Worm (Caenorhabditis elegans) whole organism, young adult: ENCODE measurements around the gene tyr-1.

Source experiments
- B0019.2 ChIP-seq: fragments of 200-800 bp; sonication (Bioruptor generic); conservative IDR thresholded peaks from 2 replicates; pipeline ENCODE4 v1.3.6; 2022; ENCODE audit warnings: missing genetic modification reagents, missing genetic modification characterization, missing compliant biosample characterization
- B0035.1 ChIP-seq: sonication (generic microtip); optimal IDR thresholded peaks from 2 replicates; lab custom pipeline; 2016; ENCODE audit warnings: missing genetic modification characterization, mild to moderate bottlenecking, missing compliant biosample characterization, missing genotype, missing genetic modification reagents
- C06A6.2 ChIP-seq: fragments of 200-800 bp; sonication (Bioruptor generic); conservative IDR thresholded peaks from 2 replicates; pipeline ENCODE4 v1.3.6; 2022; ENCODE audit warnings: missing genetic modification characterization, missing compliant biosample characterization
- F37B4.10 ChIP-seq: fragments of 200-800 bp; sonication (Bioruptor generic); IDR thresholded peaks from 2 replicates; pipeline ENCODE4 v1.3.6; 2022; ENCODE audit warnings: missing genetic modification characterization, missing compliant biosample characterization
- F52B5.7 ChIP-seq: sonication (generic microtip); optimal IDR thresholded peaks from 2 replicates; lab custom pipeline; 2016; ENCODE audit warnings: mild to moderate bottlenecking, missing genetic modification characterization, missing compliant biosample characterization
- F57A8.1 ChIP-seq: fragments of 200-800 bp; sonication (Bioruptor generic); optimal IDR thresholded peaks from 2 replicates; lab custom pipeline; 2018; ENCODE audit warnings: mild to moderate bottlenecking, missing genetic modification characterization, moderate library complexity, missing compliant biosample characterization
- K11D2.4 ChIP-seq: fragments of 200-800 bp; sonication (Bioruptor generic); IDR thresholded peaks from 2 replicates; pipeline ENCODE4 v1.3.6; 2022; ENCODE audit warnings: missing genetic modification reagents, missing genetic modification characterization, missing compliant biosample characterization
- K12H6.12 ChIP-seq: fragments of 200-800 bp; sonication (Bioruptor generic); optimal IDR thresholded peaks from 2 replicates; lab custom pipeline; 2018; ENCODE audit warnings: mild to moderate bottlenecking, missing genetic modification characterization, missing compliant biosample characterization
- Y67H2A.10 ChIP-seq: fragments of 200-800 bp; sonication (Bioruptor generic); conservative IDR thresholded peaks from 2 replicates; pipeline ENCODE4 v1.3.6; 2022; ENCODE audit warnings: missing genetic modification reagents, missing genetic modification characterization, missing compliant biosample characterization
- Y95B8A.8 ChIP-seq: fragments of 200-800 bp; sonication (Bioruptor generic); IDR thresholded peaks from 2 replicates; pipeline ENCODE4 v1.3.6; 2022; ENCODE audit warnings: missing genetic modification reagents, missing genetic modification characterization, missing compliant biosample characterization
- cebp-1 ChIP-seq, 2 experiments: fragments of 200-800 bp in 1 of 2; sonication (Bioruptor generic) in 1 of 2; sonication (generic microtip) in 1 of 2; IDR thresholded peaks in 1 of 2; optimal IDR thresholded peaks in 1 of 2; 2 replicates each; pipeline versions ENCODE4 v1.3.6 to Lab custom; 2017 to 2022; ENCODE audit warnings: missing compliant biosample characterization in 2 of 2, missing genetic modification characterization in 2 of 2, mild to moderate bottlenecking in 1 of 2, missing genetic modification reagents in 1 of 2, moderate library complexity in 1 of 2
- cebp-2 ChIP-seq: fragments of 200-800 bp; sonication (Bioruptor generic); IDR thresholded peaks from 2 replicates; pipeline ENCODE4 v1.3.6; 2022; ENCODE audit warnings: missing genetic modification characterization, missing compliant biosample characterization
- ceh-100 ChIP-seq: fragments of 200-800 bp; sonication (Bioruptor generic); IDR thresholded peaks from 2 replicates; pipeline ENCODE4 v1.3.6; 2022; ENCODE audit warnings: missing genetic modification reagents, missing genetic modification characterization, missing compliant biosample characterization
- die-1 ChIP-seq: sonication (generic microtip); optimal IDR thresholded peaks from 2 replicates; lab custom pipeline; 2016; ENCODE audit warnings: missing genotype, mild to moderate bottlenecking, missing genetic modification characterization, missing compliant biosample characterization
- dpl-1 ChIP-seq: fragments of 150-350 bp; optimal IDR thresholded peaks from 2 replicates; lab custom pipeline; 2014; ENCODE audit warnings: missing biosample characterization, missing genetic modification reagents, missing genetic modification characterization
- efl-1 ChIP-seq: fragments of 150-350 bp; optimal IDR thresholded peaks from 2 replicates; lab custom pipeline; 2014; ENCODE audit warnings: missing biosample characterization, missing genetic modification reagents, missing genetic modification characterization
- ekl-4 ChIP-seq: fragments of 200-800 bp; sonication (Bioruptor generic); IDR thresholded peaks from 2 replicates; pipeline ENCODE4 v1.3.6; 2022; ENCODE audit warnings: missing genetic modification reagents, missing genetic modification characterization, missing compliant biosample characterization
- ets-4 ChIP-seq: fragments of 200-800 bp; sonication (Bioruptor generic); optimal IDR thresholded peaks from 2 replicates; lab custom pipeline; 2018; ENCODE audit warnings: mild to moderate bottlenecking, missing genetic modification characterization, missing compliant biosample characterization
- him-1 ChIP-seq: sonication (generic microtip); optimal IDR thresholded peaks from 2 replicates; lab custom pipeline; 2016; ENCODE audit warnings: missing genotype, missing genetic modification reagents, missing genetic modification characterization, missing compliant biosample characterization
- hmg-1.2 ChIP-seq: fragments of 200-800 bp; sonication (Bioruptor generic); IDR thresholded peaks from 2 replicates; pipeline ENCODE4 v1.3.6; 2022; ENCODE audit warnings: missing genetic modification reagents, missing genetic modification characterization, missing compliant biosample characterization
- hmg-20 ChIP-seq: fragments of 200-800 bp; sonication (Bioruptor generic); IDR thresholded peaks from 2 replicates; pipeline ENCODE4 v1.3.6; 2022; ENCODE audit warnings: missing genetic modification reagents, missing genetic modification characterization, missing compliant biosample characterization
- hsf-1 ChIP-seq: fragments of 200-800 bp; sonication (Bioruptor generic); IDR thresholded peaks from 2 replicates; pipeline ENCODE4 v1.3.6; 2022; ENCODE audit warnings: missing genetic modification reagents, missing genetic modification characterization, missing compliant biosample characterization
- lag-1 ChIP-seq: fragments of 200-800 bp; sonication (Bioruptor generic); IDR thresholded peaks from 2 replicates; pipeline ENCODE4 v1.3.6; 2022; ENCODE audit warnings: missing genetic modification reagents, missing genetic modification characterization, missing compliant biosample characterization
- lin-40 ChIP-seq: sonication (generic microtip); optimal IDR thresholded peaks from 2 replicates; lab custom pipeline; 2016; ENCODE audit warnings: missing genetic modification characterization, mild to moderate bottlenecking, missing compliant biosample characterization, missing genotype, missing genetic modification reagents
- mes-4 ChIP-seq: sonication (generic microtip); optimal IDR thresholded peaks from 2 replicates; lab custom pipeline; 2016; ENCODE audit warnings: missing genotype, missing genetic modification characterization, missing compliant biosample characterization
- mxl-1 ChIP-seq: sonication (generic microtip); optimal IDR thresholded peaks from 2 replicates; lab custom pipeline; 2016; ENCODE audit warnings: missing genetic modification characterization, missing compliant biosample characterization
- nfya-1 ChIP-seq: sonication (generic microtip); optimal IDR thresholded peaks from 2 replicates; lab custom pipeline; 2017; ENCODE audit warnings: antibody characterized with exemption, missing compliant biosample characterization, missing genetic modification characterization, borderline replicate concordance; ENCODE audit not compliant: insufficient read depth
- sdz-38 ChIP-seq: sonication (generic microtip); optimal IDR thresholded peaks from 2 replicates; lab custom pipeline; 2016; ENCODE audit warnings: missing genotype, missing genetic modification characterization, missing compliant biosample characterization
- snpc-3.4 ChIP-seq: sonication (generic microtip); optimal IDR thresholded peaks from 2 replicates; lab custom pipeline; 2017; ENCODE audit warnings: missing genetic modification characterization, mild to moderate bottlenecking, missing compliant biosample characterization, antibody characterized with exemption, moderate library complexity, missing genotype, missing genetic modification reagents
- somi-1 ChIP-seq: fragments of 200-800 bp; sonication (Bioruptor generic); optimal IDR thresholded peaks from 2 replicates; lab custom pipeline; 2018; ENCODE audit warnings: mild to moderate bottlenecking, missing genetic modification characterization, missing compliant biosample characterization
- unc-130 ChIP-seq: sonication (generic microtip); optimal IDR thresholded peaks from 2 replicates; lab custom pipeline; 2016; ENCODE audit warnings: missing genetic modification reagents, missing genetic modification characterization, missing compliant biosample characterization
- ztf-18 ChIP-seq: sonication (generic microtip); optimal IDR thresholded peaks from 2 replicates; lab custom pipeline; 2016; ENCODE audit warnings: missing genotype, mild to moderate bottlenecking, missing genetic modification characterization, missing compliant biosample characterization
- ztf-22 ChIP-seq: fragments of 200-800 bp; sonication (Bioruptor generic); optimal IDR thresholded peaks from 2 replicates; lab custom pipeline; 2018; ENCODE audit warnings: mild to moderate bottlenecking, missing genetic modification characterization, moderate library complexity, missing compliant biosample characterization
- ztf-28 ChIP-seq: fragments of 200-800 bp; sonication (Bioruptor generic); IDR thresholded peaks from 2 replicates; pipeline ENCODE4 v1.3.6; 2022; ENCODE audit warnings: missing genetic modification reagents, missing genetic modification characterization, missing compliant biosample characterization
- ztf-3 ChIP-seq: fragments of 200-800 bp; sonication (Bioruptor generic); optimal IDR thresholded peaks from 2 replicates; lab custom pipeline; 2018; ENCODE audit warnings: mild to moderate bottlenecking, missing genetic modification characterization, missing compliant biosample characterization

The tyr-1 gene

ce11 chrIII:7878852-7879329 lies 5.3 kb downstream of the tyr-1 start, which contains the start of gene sup-18:
Gene sup-18 (minus strand): TSS chrIII:7878902.
- no peak for TF ChIP-seq Y67H2A.10 (GFP tag; lab: Robert Waterston, UW)
- no peak for TF ChIP-seq mxl-1
- no peak for TF ChIP-seq somi-1 (GFP tag; lab: Kevin White, UChicago)
- no peak for TF ChIP-seq snpc-3.4 (tag; lab: Kevin White, UChicago)
- no peak for TF ChIP-seq sdz-38 (tag; lab: Kevin White, UChicago)
- no peak for TF ChIP-seq F37B4.10 (GFP tag; lab: Robert Waterston, UW)
- no peak for TF ChIP-seq B0035.1 (tag; lab: Kevin White, UChicago)
- no peak for TF ChIP-seq F52B5.7 (tag; lab: Kevin White, UChicago)
- TF ChIP-seq hmg-20 (GFP tag; lab: Robert Waterston, UW): no peak
- TF ChIP-seq B0019.2: no peak
- TF ChIP-seq K12H6.12 (tag; lab: Kevin White, UChicago): no peak
- TF ChIP-seq dpl-1 (GFP tag; lab: Kevin White, UChicago): no peak
- TF ChIP-seq ztf-28 (GFP tag; lab: Robert Waterston, UW): no peak
- no peak for TF ChIP-seq F57A8.1
- TF ChIP-seq C06A6.2 (GFP tag; lab: Robert Waterston, UW): no peak
- no peak for TF ChIP-seq hmg-1.2 (GFP tag; lab: Robert Waterston, UW)
- TF ChIP-seq lin-40 (tag; lab: Kevin White, UChicago): no peak
- TF ChIP-seq ceh-100: no peak
- TF ChIP-seq die-1 (tag; lab: Kevin White, UChicago): no peak

DNA sequence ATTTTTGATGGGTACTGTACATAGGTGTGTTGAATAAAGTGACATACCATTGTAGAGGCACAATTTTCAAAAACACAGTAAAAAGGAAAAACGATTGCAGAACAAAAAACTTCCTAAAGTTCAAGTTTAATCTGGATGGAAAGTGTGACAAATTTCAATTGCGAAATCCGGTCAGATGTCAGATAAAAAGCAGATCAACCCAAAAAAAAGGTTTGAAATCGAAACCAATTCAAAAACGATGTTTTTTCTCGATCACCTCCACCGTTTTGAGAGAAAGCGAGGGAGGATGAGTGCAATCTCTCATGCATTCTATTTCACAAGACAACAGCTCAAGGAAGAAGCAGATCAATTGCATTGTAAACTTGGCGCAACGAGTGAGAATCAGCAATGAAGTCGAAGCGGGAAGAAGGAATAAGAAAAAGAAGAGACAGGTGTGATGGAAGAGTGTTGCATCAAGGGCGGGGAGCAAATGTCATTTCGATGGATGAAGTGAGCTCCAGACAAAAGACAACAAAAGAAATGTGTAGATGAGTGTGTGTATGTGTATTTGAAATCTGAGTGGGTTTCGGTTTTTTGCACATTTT lies 6.6 kb downstream of the tyr-1 start:
- TF ChIP-seq cebp-1 (GFP tag; IDR thresholded peaks at IDR 0.05; lab: Robert Waterston, UW): no peak
- TF ChIP-seq cebp-1 (tag; optimal IDR thresholded peaks at IDR 0.05; lab: Kevin White, UChicago): peak; percentile 68
- no peak for TF ChIP-seq mes-4
- no peak for TF ChIP-seq ets-4 (GFP tag; lab: Kevin White, UChicago)

- TF ChIP-seq him-1 (tag; lab: Kevin White, UChicago) (no peak), cebp-1 (GFP tag; IDR thresholded peaks at IDR 0.05; lab: Robert Waterston, UW) (no peak), cebp-1 (tag; optimal IDR thresholded peaks at IDR 0.05; lab: Kevin White, UChicago) (no peak), K11D2.4 (GFP tag; lab: Robert Waterston, UW) (no peak), ekl-4 (GFP tag; lab: Robert Waterston, UW) (no peak), cebp-2 (GFP tag; lab: Robert Waterston, UW) (no peak), efl-1 (GFP tag; lab: Kevin White, UChicago) (no peak), unc-130 (GFP tag; lab: Kevin White, UChicago) (no peak), ztf-18 (tag; lab: Kevin White, UChicago) (no peak), ztf-3 (GFP tag; lab: Kevin White, UChicago) (no peak), nfya-1 (tag; lab: Kevin White, UChicago) (no peak), lag-1 (no peak), Y95B8A.8 (GFP tag; lab: Robert Waterston, UW) (no peak), hsf-1 (no peak), ztf-22 (no peak)
These were observed 9.3 kb downstream of the tyr-1 start, which contains the start of gene ZK688.9 for ce11 chrIII:7882900-7883299. Gene ZK688.9 (minus strand): TSS chrIII:7883000.
